Fruit fly (Drosophila melanogaster) whole organism, wandering third instar larva: Measurements from ENCODE around the gene Glyp.

Experiments used
- CG32264 ChIP-seq: fragments of 200-800 bp; sonication (Bioruptor generic); optimal IDR thresholded peaks from 2 replicates; lab custom pipeline; 2016; ENCODE audit warnings: missing biosample characterization, missing genetic modification characterization
- CG9705 ChIP-seq: fragments of 200-800 bp; sonication (Bioruptor generic); optimal IDR thresholded peaks from 2 replicates; lab custom pipeline; 2018; ENCODE audit warnings: missing biosample characterization, mild to moderate bottlenecking, missing genetic modification characterization
- CrebA ChIP-seq: fragments of 200-800 bp; sonication (Bioruptor generic); optimal IDR thresholded peaks from 2 replicates; lab custom pipeline; 2016; ENCODE audit warnings: missing biosample characterization, mild to moderate bottlenecking, missing genetic modification characterization, borderline replicate concordance
- Dfd ChIP-seq: fragments of >200 bp; optimal IDR thresholded peaks from 2 replicates; lab custom pipeline; 2017; ENCODE audit warnings: missing biosample characterization, missing genetic modification characterization
- GATAd ChIP-seq: sonication (Bioruptor generic); optimal IDR thresholded peaks from 2 replicates; lab custom pipeline; 2016; ENCODE audit warnings: missing biosample characterization, missing genetic modification characterization
- HLH106 ChIP-seq: fragments of 200-800 bp; optimal IDR thresholded peaks from 3 replicates; lab custom pipeline; 2019; ENCODE audit warnings: missing biosample characterization, mild to moderate bottlenecking, missing genetic modification characterization, moderate library complexity
- Hnf4 ChIP-seq: fragments of 200-800 bp; sonication (Bioruptor generic); optimal IDR thresholded peaks from 2 replicates; lab custom pipeline; 2016; ENCODE audit warnings: missing biosample characterization, mild to moderate bottlenecking, missing genetic modification characterization
- Hr78 ChIP-seq: fragments of >200 bp; optimal IDR thresholded peaks from 2 replicates; lab custom pipeline; 2017; ENCODE audit warnings: missing biosample characterization, missing genetic modification characterization
- Jra ChIP-seq: sonication (Bioruptor generic); optimal IDR thresholded peaks from 2 replicates; lab custom pipeline; 2016; ENCODE audit warnings: missing biosample characterization, missing genetic modification characterization
- Mio ChIP-seq: sonication (Bioruptor generic); optimal IDR thresholded peaks from 2 replicates; lab custom pipeline; 2016; ENCODE audit warnings: missing biosample characterization, missing genetic modification characterization
- Myc ChIP-seq: fragments of >200 bp; optimal IDR thresholded peaks from 2 replicates; lab custom pipeline; 2017
- N ChIP-seq: fragments of >200 bp; optimal IDR thresholded peaks from 2 replicates; lab custom pipeline; 2018; ENCODE audit warnings: missing biosample characterization, missing external identifiers, missing genetic modification characterization
- OdsH ChIP-seq: fragments of 200-800 bp; sonication (Bioruptor generic); optimal IDR thresholded peaks from 2 replicates; lab custom pipeline; 2016; ENCODE audit warnings: missing biosample characterization, mild to moderate bottlenecking, missing genetic modification characterization
- Rel ChIP-seq, 2 experiments: fragments of 200-800 bp; sonication (Bioruptor generic) in 1 of 2; optimal IDR thresholded peaks; 2 replicates in 1 of 2; 3 replicates in 1 of 2; lab custom pipeline; 2016 to 2019; ENCODE audit warnings: mild to moderate bottlenecking in 2 of 2, missing biosample characterization in 2 of 2, missing genetic modification characterization in 2 of 2, moderate library complexity in 1 of 2
- Sp1 ChIP-seq: fragments of 200-800 bp; sonication (Bioruptor generic); optimal IDR thresholded peaks from 3 replicates; lab custom pipeline; 2019; ENCODE audit warnings: missing biosample characterization, mild to moderate bottlenecking, missing genetic modification characterization, moderate library complexity
- Vsx2 ChIP-seq: fragments of 200-300, 225-300 bp; sonication (Bioruptor generic); optimal IDR thresholded peaks from 2 replicates; lab custom pipeline; 2018; ENCODE audit warnings: missing biosample characterization, missing genetic modification characterization; ENCODE audit not compliant: partially characterized antibody
- br ChIP-seq: fragments of 200-800 bp; sonication (Bioruptor generic); optimal IDR thresholded peaks from 2 replicates; lab custom pipeline; 2016; ENCODE audit warnings: missing biosample characterization, missing genetic modification characterization
- brk ChIP-seq: fragments of 200-800 bp; sonication (Bioruptor generic); optimal IDR thresholded peaks from 2 replicates; lab custom pipeline; 2016; ENCODE audit warnings: missing biosample characterization, mild to moderate bottlenecking, missing genetic modification characterization
- dl ChIP-seq, 2 experiments: fragments of 175-275, 200-275 bp in 1 of 2; fragments of 200-275 bp in 1 of 2; sonication (Bioruptor generic); optimal IDR thresholded peaks; lab custom pipeline; 2018; ENCODE audit warnings: mild to moderate bottlenecking in 2 of 2, missing biosample characterization in 2 of 2, missing genetic modification characterization in 2 of 2, moderate library complexity in 2 of 2; ENCODE audit not compliant: partially characterized antibody in 2 of 2, insufficient read depth in 1 of 2
- dmrt93B ChIP-seq: fragments of 200-800 bp; sonication (Bioruptor generic); optimal IDR thresholded peaks from 2 replicates; lab custom pipeline; 2018; ENCODE audit warnings: missing biosample characterization, mild to moderate bottlenecking, missing genetic modification characterization
- dsf ChIP-seq: sonication (Bioruptor generic); optimal IDR thresholded peaks from 2 replicates; lab custom pipeline; 2016; ENCODE audit warnings: missing biosample characterization, missing genetic modification characterization, borderline replicate concordance
- ey ChIP-seq: fragments of 200-800 bp; sonication (Bioruptor generic); optimal IDR thresholded peaks from 2 replicates; lab custom pipeline; 2016; ENCODE audit warnings: missing biosample characterization, missing genetic modification characterization
- foxo ChIP-seq, 2 experiments: fragments of 200-800 bp; sonication (Bioruptor generic); optimal IDR thresholded peaks; 2 replicates in 1 of 2; 3 replicates in 1 of 2; lab custom pipeline; 2016 to 2017; ENCODE audit warnings: missing biosample characterization in 2 of 2, missing genetic modification characterization in 2 of 2
- fru ChIP-seq: fragments of 200-800 bp; sonication (Bioruptor generic); optimal IDR thresholded peaks from 3 replicates; lab custom pipeline; 2016; ENCODE audit warnings: missing biosample characterization, mild to moderate bottlenecking, missing genetic modification characterization
- h ChIP-seq: fragments of 200-800 bp; sonication (Bioruptor generic); optimal IDR thresholded peaks from 3 replicates; lab custom pipeline; 2016; ENCODE audit warnings: missing biosample characterization, mild to moderate bottlenecking, missing genetic modification characterization
- jim ChIP-seq: fragments of 175-275, 200-325 bp; sonication (Bioruptor generic); optimal IDR thresholded peaks from 2 replicates; lab custom pipeline; 2016; ENCODE audit warnings: missing biosample characterization, mild to moderate bottlenecking, missing genetic modification characterization
- lola ChIP-seq: fragments of >200 bp; optimal IDR thresholded peaks from 2 replicates; lab custom pipeline; 2017; ENCODE audit warnings: missing biosample characterization, missing genetic modification characterization
- pan ChIP-seq: fragments of >200 bp; optimal IDR thresholded peaks from 2 replicates; lab custom pipeline; 2017
- psq ChIP-seq: fragments of 200-800 bp; sonication (Bioruptor generic); optimal IDR thresholded peaks from 3 replicates; lab custom pipeline; 2017; ENCODE audit warnings: missing biosample characterization, mild to moderate bottlenecking, missing genetic modification characterization, moderate library complexity
- rgr ChIP-seq: fragments of 200-800 bp; sonication (Bioruptor generic); optimal IDR thresholded peaks from 3 replicates; lab custom pipeline; 2016; ENCODE audit warnings: missing biosample characterization, mild to moderate bottlenecking, missing genetic modification characterization
- sage ChIP-seq: fragments of 200-800 bp; sonication (Bioruptor generic); optimal IDR thresholded peaks from 2 replicates; lab custom pipeline; 2016; ENCODE audit warnings: missing biosample characterization, mild to moderate bottlenecking, missing genetic modification characterization
- sv ChIP-seq: fragments of 200-800 bp; sonication (Bioruptor generic); optimal IDR thresholded peaks from 3 replicates; lab custom pipeline; 2016; ENCODE audit warnings: missing biosample characterization, missing genetic modification characterization
- tai ChIP-seq: sonication (Bioruptor generic); optimal IDR thresholded peaks from 2 replicates; lab custom pipeline; 2016; ENCODE audit warnings: missing biosample characterization, missing genetic modification characterization
- usp ChIP-seq: fragments of >200 bp; optimal IDR thresholded peaks from 2 replicates; lab custom pipeline; 2017; ENCODE audit warnings: missing biosample characterization, missing genetic modification characterization

Gene Glyp

DNA sequence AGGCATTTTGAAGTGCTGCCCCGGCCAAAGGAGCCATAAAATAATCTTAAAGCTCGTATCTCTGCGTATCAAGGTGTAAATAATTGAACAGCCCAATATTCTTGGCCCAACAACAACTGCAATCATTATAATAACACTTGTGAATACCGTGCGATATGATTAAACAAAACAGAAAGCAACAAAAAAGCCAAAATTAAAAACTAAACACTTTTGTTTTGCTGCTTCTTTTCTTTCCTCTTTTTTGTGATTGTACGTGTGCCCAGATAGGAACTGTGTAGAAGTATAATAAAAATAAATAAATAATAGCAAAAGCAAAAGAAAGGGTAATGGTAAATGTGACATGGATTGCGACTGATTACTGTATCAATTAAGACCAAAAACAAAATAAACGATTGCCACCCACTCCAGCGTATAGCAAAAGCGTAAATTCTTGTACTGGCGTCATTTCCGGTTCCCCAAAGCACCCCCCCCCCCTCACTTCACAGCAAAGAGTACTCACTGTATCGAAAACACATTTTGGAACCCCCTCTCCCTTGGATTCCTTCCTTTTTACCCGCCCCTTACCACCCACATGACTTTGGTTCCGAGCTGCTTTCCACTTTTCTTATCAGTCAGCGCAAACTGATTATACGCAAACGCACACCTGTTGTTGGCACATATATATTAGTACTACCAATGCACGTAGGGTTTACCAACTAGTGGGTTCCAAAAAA lies 40.9 kb downstream of the Glyp start:
- TF ChIP-seq Rel (GFP tag; optimal IDR thresholded peaks at IDR 0.05; lab: Kevin White, UChicago) (no peak), Rel (tag; optimal IDR thresholded peaks at IDR 0.05; lab: Kevin White, UChicago) (peak; percentile 76), OdsH (peak; percentile 31), CrebA (GFP tag; lab: Kevin White, UChicago) (peak; percentile 60), HLH106 (tag; lab: Kevin White, UChicago) (peak; percentile 25), CG9705 (GFP tag; lab: Kevin White, UChicago) (no peak), brk (GFP tag; lab: Kevin White, UChicago) (peak; percentile 68), h (GFP tag; lab: Kevin White, UChicago) (peak; percentile 54), Myc (lab: Kevin White, UChicago) (no peak), Hr78 (GFP tag; lab: Kevin White, UChicago) (no peak), foxo (GFP tag; optimal IDR thresholded peaks at IDR 0.05; lab: Kevin White, UChicago) (peak in 1 of 2 experiments; percentile 11), Sp1 (GFP tag; lab: Kevin White, UChicago) (peak; percentile 52), psq (GFP tag; lab: Kevin White, UChicago) (peak; percentile 69)

- TF ChIP-seq GATAd (GFP tag; lab: Kevin White, UChicago) (no peak), dl (GFP tag; optimal IDR thresholded peaks at IDR 0.05; lab: Kevin White, UChicago; ENCODE audit: insufficient read depth in 1 of 2, partially characterized antibody in 2 of 2) (no peak), Sp1 (GFP tag; lab: Kevin White, UChicago) (no peak), foxo (GFP tag; optimal IDR thresholded peaks at IDR 0.05; lab: Kevin White, UChicago) (no peak), Myc (lab: Kevin White, UChicago) (no peak), dmrt93B (GFP tag; lab: Kevin White, UChicago) (no peak), Hr78 (GFP tag; lab: Kevin White, UChicago) (no peak), CG9705 (GFP tag; lab: Kevin White, UChicago) (no peak), HLH106 (tag; lab: Kevin White, UChicago) (no peak)
Measured at dm6 chr2L:2172460-2173121, 42.0 kb downstream of the Glyp start.

dm6 chr2L:2173191-2173590 lies 42.6 kb downstream of the Glyp start:
- TF ChIP-seq N, result no peak
- no peak for TF ChIP-seq br (GFP tag; lab: Kevin White, UChicago)
- no peak for TF ChIP-seq psq (GFP tag; lab: Kevin White, UChicago)
- peak; percentile 59 for TF ChIP-seq Dfd (GFP tag; lab: Kevin White, UChicago)
- no peak for TF ChIP-seq sage (GFP tag; lab: Kevin White, UChicago)
- no peak for TF ChIP-seq jim (GFP tag; lab: Kevin White, UChicago)
- no peak for TF ChIP-seq ey (GFP tag; lab: Kevin White, UChicago)
- no peak for TF ChIP-seq sv (GFP tag; lab: Kevin White, UChicago)

DNA sequence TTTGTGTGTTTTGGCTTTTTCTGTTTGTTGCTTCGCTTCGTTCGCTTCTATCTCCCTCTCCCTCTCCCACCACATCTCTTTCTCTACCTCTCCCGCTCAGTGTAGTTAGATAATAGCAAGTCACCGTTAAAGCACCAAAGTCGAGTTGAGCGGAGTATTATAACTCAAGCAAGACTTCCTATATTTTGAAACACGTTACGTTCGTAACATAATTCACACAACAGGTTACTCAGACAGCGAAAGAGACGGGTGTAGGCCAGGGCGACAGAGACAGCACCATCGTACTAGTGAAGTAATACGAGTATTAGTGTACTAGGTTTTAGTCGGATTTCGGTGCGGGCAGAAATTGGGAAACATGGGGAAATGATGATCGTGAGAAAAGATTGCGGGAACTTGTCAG lies 43.0 kb downstream of the Glyp start:
- TF ChIP-seq usp (GFP tag; lab: Kevin White, UChicago), result no peak

DNA sequence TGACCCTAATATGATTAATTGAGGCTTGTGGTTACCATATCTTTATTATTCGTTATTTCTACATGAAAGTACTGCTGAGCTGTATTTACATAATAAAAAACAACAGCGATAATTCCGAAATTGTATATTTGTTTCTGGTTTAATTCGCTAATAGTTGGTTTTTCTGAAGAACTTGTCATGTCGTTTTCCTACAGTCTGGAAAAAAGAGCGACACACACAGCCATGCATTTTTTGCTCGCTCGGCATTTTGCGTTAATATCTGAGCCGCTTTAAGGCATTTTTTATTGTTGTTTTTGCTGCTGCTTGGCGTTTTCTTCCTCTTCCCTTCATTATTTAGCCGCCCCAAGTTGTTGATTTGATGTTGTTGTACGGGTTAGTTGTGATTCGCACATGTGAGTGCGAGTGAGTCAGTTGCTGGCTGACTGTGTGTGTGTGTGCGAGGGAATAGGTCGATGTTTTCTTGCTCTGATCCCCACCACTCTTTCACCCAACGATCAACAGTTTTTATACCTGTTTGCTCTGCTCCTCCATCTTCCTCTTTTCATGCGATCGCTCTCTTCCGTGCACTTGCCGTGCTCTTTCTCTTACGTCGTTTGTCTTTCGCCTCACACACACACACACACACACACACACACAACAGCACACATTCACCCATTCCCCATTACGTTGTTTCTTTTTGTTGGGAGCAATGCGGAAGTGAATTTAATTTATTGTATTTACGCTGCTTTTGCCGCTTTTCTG lies 44.6 kb downstream of the Glyp start:
- TF ChIP-seq ey (GFP tag; lab: Kevin White, UChicago) (peak; percentile 47), HLH106 (tag; lab: Kevin White, UChicago) (peak; percentile 32), psq (GFP tag; lab: Kevin White, UChicago) (peak; percentile 91), Rel (GFP tag; optimal IDR thresholded peaks at IDR 0.05; lab: Kevin White, UChicago) (no peak), Rel (tag; optimal IDR thresholded peaks at IDR 0.05; lab: Kevin White, UChicago) (peak; percentile 1), tai (peak; percentile 24), h (GFP tag; lab: Kevin White, UChicago) (peak; percentile 28), Jra (GFP tag; lab: Kevin White, UChicago) (peak; percentile 0), brk (GFP tag; lab: Kevin White, UChicago) (peak; percentile 61), dl (GFP tag; optimal IDR thresholded peaks at IDR 0.05; lab: Kevin White, UChicago; ENCODE audit: insufficient read depth in 1 of 2, partially characterized antibody in 2 of 2) (peak in 1 of 2 experiments; percentile 41), dsf (GFP tag; lab: Kevin White, UChicago) (no peak), pan (lab: Kevin White, UChicago) (no peak), OdsH (peak; percentile 54), Vsx2 (peak; percentile 43), Myc (lab: Kevin White, UChicago) (no peak), sage (GFP tag; lab: Kevin White, UChicago) (no peak), Hnf4 (GFP tag; lab: Kevin White, UChicago) (peak; percentile 41), Mio (GFP tag; lab: Kevin White, UChicago) (no peak), lola (GFP tag; lab: Kevin White, UChicago) (no peak), rgr (peak; percentile 63), CrebA (GFP tag; lab: Kevin White, UChicago) (no peak), CG32264 (no peak), fru (GFP tag; lab: Kevin White, UChicago) (peak; percentile 47), foxo (GFP tag; optimal IDR thresholded peaks at IDR 0.05; lab: Kevin White, UChicago) (peak in 1 of 2 experiments; percentile 21), Sp1 (GFP tag; lab: Kevin White, UChicago) (peak; percentile 37), N (no peak)
